Fruit fly (Drosophila melanogaster) whole organism, pupa: Measurements from ENCODE around the gene Npl4.

Source experiments
- CG13204 ChIP-seq: fragments of 200-800 bp; sonication (Bioruptor generic); optimal IDR thresholded peaks from 2 replicates; lab custom pipeline; 2018; ENCODE audit warnings: missing biosample characterization, mild to moderate bottlenecking, missing genetic modification characterization, moderate library complexity
- Pif1B ChIP-seq: fragments of 200-800 bp; sonication (Bioruptor generic); optimal IDR thresholded peaks from 3 replicates; lab custom pipeline; 2016; ENCODE audit warnings: missing biosample characterization, missing genetic modification characterization
- fd96Ca ChIP-seq: fragments of 200-800 bp; sonication (Bioruptor generic); IDR thresholded peaks from 3 replicates; pipeline ENCODE4 v1.3.6; 2022; ENCODE audit warnings: missing biosample characterization, missing genetic modification characterization
- rn ChIP-seq: fragments of 200-800 bp; sonication (Bioruptor generic); IDR thresholded peaks from 2 replicates; pipeline ENCODE4 v1.3.6; 2022; ENCODE audit warnings: missing biosample characterization, missing genetic modification characterization

DNA sequence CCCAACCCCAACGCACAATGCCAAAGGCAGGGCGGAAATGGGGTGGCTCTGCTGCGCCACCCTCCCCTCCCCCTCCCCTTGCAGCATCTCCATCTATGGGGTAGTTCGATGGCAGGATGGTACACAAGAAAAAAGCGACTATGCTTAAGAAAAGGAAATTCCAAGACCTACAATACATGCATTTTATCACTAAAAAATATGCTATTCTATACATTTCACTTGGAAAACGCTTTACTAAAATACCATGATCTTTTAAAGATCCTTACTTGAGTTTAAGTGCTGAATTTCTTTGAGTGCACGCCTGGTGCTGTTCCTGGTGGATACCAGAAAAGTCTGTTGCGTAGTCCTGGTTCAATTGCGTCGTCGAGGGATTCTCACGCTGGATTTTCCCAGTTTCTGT is 6.6 kb upstream of the Npl4 start:
- TF ChIP-seq Pif1B (GFP tag; lab: Kevin White, UChicago) = no peak
- TF ChIP-seq rn (GFP tag; lab: Robert Waterston, UW) = no peak
- no peak for TF ChIP-seq fd96Ca (GFP tag; lab: Robert Waterston, UW)
- no peak for TF ChIP-seq CG13204 (GFP tag; lab: Kevin White, UChicago)
